Fruit fly (Drosophila melanogaster): Measurements from ENCODE around the gene CG43092.

CG43092 gene

dm6 chr3R:22745432-22745831, 24.0 kb downstream of the CG43092 start, which contains the start of the genes vret and HP1c (continued):
- TF ChIP-seq CG15479 (GFP tag; optimal IDR thresholded peaks at IDR 0.05), result no peak
- no peak for TF ChIP-seq CG13123 (GFP tag; optimal IDR thresholded peaks at IDR 0.05)
- TF ChIP-seq kni (GFP tag; optimal IDR thresholded peaks at IDR 0.05), result no peak
- no peak for TF ChIP-seq vfl (GFP tag; optimal IDR thresholded peaks at IDR 0.05)
- TF ChIP-seq ham (GFP tag; IDR thresholded peaks at IDR 0.05), result no peak
- TF ChIP-seq da (GFP tag; optimal IDR thresholded peaks at IDR 0.05), result no peak
- TF ChIP-seq repo (GFP tag; optimal IDR thresholded peaks at IDR 0.05), result no peak
- peak; percentile 90 for TF ChIP-seq E2f2 (GFP tag; IDR thresholded peaks at IDR 0.05)
- no peak for TF ChIP-seq Atf6 (GFP tag; IDR thresholded peaks at IDR 0.05)
- no peak for TF ChIP-seq GATAe (GFP tag; conservative IDR thresholded peaks at IDR 0.05)
- peak; percentile 32 for TF ChIP-seq HmgZ (tag; optimal IDR thresholded peaks at IDR 0.05)
- no peak for TF ChIP-seq Bteb2 (GFP tag; optimal IDR thresholded peaks at IDR 0.05)
- no peak for TF ChIP-seq NC2β (GFP tag; optimal IDR thresholded peaks at IDR 0.05)
- TF ChIP-seq CG13296 (GFP tag; optimal IDR thresholded peaks at IDR 0.05), result no peak
- TF ChIP-seq Taf1 (GFP tag; IDR thresholded peaks at IDR 0.05), result no peak
- TF ChIP-seq nom (GFP tag; optimal IDR thresholded peaks at IDR 0.05), result no peak
- TF ChIP-seq Poxn (GFP tag; IDR thresholded peaks at IDR 0.05), result no peak
- TF ChIP-seq ci (GFP tag; IDR thresholded peaks at IDR 0.05), result no peak
- no peak for TF ChIP-seq Dip2 (GFP tag; IDR thresholded peaks at IDR 0.05)
- no peak for TF ChIP-seq CG1832 (GFP tag; optimal IDR thresholded peaks at IDR 0.05)
- TF ChIP-seq CG42726 (GFP tag; IDR thresholded peaks at IDR 0.05; ENCODE audit: partially characterized antibody), result no peak
- TF ChIP-seq CG31441 (GFP tag; IDR thresholded peaks at IDR 0.05), result no peak
- TF ChIP-seq CG9797 (GFP tag; optimal IDR thresholded peaks at IDR 0.05), result peak; percentile 85
- TF ChIP-seq Fer1 (GFP tag; optimal IDR thresholded peaks at IDR 0.05), result no peak
- TF ChIP-seq Lhr (GFP tag; optimal IDR thresholded peaks at IDR 0.05), result no peak
- TF ChIP-seq emc (GFP tag; optimal IDR thresholded peaks at IDR 0.05), result no peak
- TF ChIP-seq CG2116 (GFP tag; optimal IDR thresholded peaks at IDR 0.05), result peak; percentile 43
- no peak for TF ChIP-seq CG31365 (tag; optimal IDR thresholded peaks at IDR 0.05)
- no peak for TF ChIP-seq her (GFP tag; optimal IDR thresholded peaks at IDR 0.05)
- no peak for TF ChIP-seq CG17385 (GFP tag; optimal IDR thresholded peaks at IDR 0.05)
- TF ChIP-seq fd102C (GFP tag; optimal IDR thresholded peaks at IDR 0.05), result no peak
- TF ChIP-seq CG11696 (GFP tag; IDR thresholded peaks at IDR 0.05), result no peak
- no peak for TF ChIP-seq ftz-f1 (GFP tag; optimal IDR thresholded peaks at IDR 0.05)
- no peak for TF ChIP-seq Camta (GFP tag; optimal IDR thresholded peaks at IDR 0.05)
- TF ChIP-seq esg (GFP tag; conservative IDR thresholded peaks at IDR 0.05), result no peak
- TF ChIP-seq so (GFP tag; IDR thresholded peaks at IDR 0.05), result no peak
- TF ChIP-seq CG2202 (tag; optimal IDR thresholded peaks at IDR 0.05), result no peak
- TF ChIP-seq CG3281 (GFP tag; optimal IDR thresholded peaks at IDR 0.05), result no peak
- TF ChIP-seq insv (GFP tag; optimal IDR thresholded peaks at IDR 0.05), result no peak
- TF ChIP-seq CG6689 (GFP tag; IDR thresholded peaks at IDR 0.05), result no peak
- no peak for TF ChIP-seq al (GFP tag; IDR thresholded peaks at IDR 0.05)
- TF ChIP-seq bowl (GFP tag; IDR thresholded peaks at IDR 0.05), result no peak
- TF ChIP-seq hkb (optimal IDR thresholded peaks at IDR 0.05), result no peak
- TF ChIP-seq hkb (GFP tag; IDR thresholded peaks at IDR 0.05), result no peak
- no peak for TF ChIP-seq p53 (GFP tag; optimal IDR thresholded peaks at IDR 0.05)
- no peak for TF ChIP-seq maf-S (GFP tag; optimal IDR thresholded peaks at IDR 0.05)
- TF ChIP-seq gfzf (GFP tag; optimal IDR thresholded peaks at IDR 0.05), result peak; percentile 83
- no peak for TF ChIP-seq CG11247 (GFP tag; IDR thresholded peaks at IDR 0.05)
- no peak for TF ChIP-seq Xrp1 (GFP tag; IDR thresholded peaks at IDR 0.05)
- no peak for TF ChIP-seq CG13624 (GFP tag; optimal IDR thresholded peaks at IDR 0.05)
- no peak for TF ChIP-seq klu (GFP tag; IDR thresholded peaks at IDR 0.05)
- no peak for TF ChIP-seq CG1792 (GFP tag; optimal IDR thresholded peaks at IDR 0.05)
- TF ChIP-seq Sox100B (GFP tag; optimal IDR thresholded peaks at IDR 0.05), result no peak
- TF ChIP-seq caup (GFP tag; optimal IDR thresholded peaks at IDR 0.05; ENCODE audit: severe bottlenecking), result no peak

Measured in whole organism, embryonic.